Fruit fly (Drosophila melanogaster) whole organism, prepupa: Measurements from ENCODE around the gene Cdc42.

Source experiments
- Blimp-1 ChIP-seq: fragments of 200-800 bp; sonication (Bioruptor generic); optimal IDR thresholded peaks from 3 replicates; lab custom pipeline; 2017; ENCODE audit warnings: missing biosample characterization, missing genetic modification characterization, mild to moderate bottlenecking, moderate library complexity, missing genetic modification reagents
- CG10669 ChIP-seq: fragments of 200-800 bp; sonication (Bioruptor generic); optimal IDR thresholded peaks from 3 replicates; lab custom pipeline; 2018; ENCODE audit warnings: missing biosample characterization, mild to moderate bottlenecking, missing genetic modification characterization, moderate library complexity
- CG11294 ChIP-seq: fragments of 200-800 bp; sonication (Bioruptor generic); IDR thresholded peaks from 2 replicates; pipeline ENCODE4 v1.3.6; 2022; ENCODE audit warnings: missing biosample characterization, missing genetic modification characterization
- CG11762 ChIP-seq: fragments of 200-800 bp; sonication (Bioruptor generic); optimal IDR thresholded peaks from 3 replicates; lab custom pipeline; 2016; ENCODE audit warnings: missing biosample characterization, missing genetic modification characterization; ENCODE audit not compliant: insufficient read depth
- CG11902 ChIP-seq: fragments of 200-800 bp; sonication (Bioruptor generic); optimal IDR thresholded peaks from 3 replicates; lab custom pipeline; 2016; ENCODE audit warnings: missing biosample characterization, missing genetic modification characterization
- CG15336 ChIP-seq: fragments of 200-800 bp; sonication (Bioruptor generic); IDR thresholded peaks from 2 replicates; pipeline ENCODE4 v1.3.6; 2022; ENCODE audit warnings: missing biosample characterization, missing genetic modification characterization
- CG1621 ChIP-seq: fragments of 200-800 bp; sonication (Bioruptor generic); optimal IDR thresholded peaks from 3 replicates; lab custom pipeline; 2018; ENCODE audit warnings: missing biosample characterization, mild to moderate bottlenecking, missing genetic modification characterization
- CG16779 ChIP-seq: fragments of 200-800 bp; sonication (Bioruptor generic); optimal IDR thresholded peaks from 3 replicates; lab custom pipeline; 2017; ENCODE audit warnings: missing biosample characterization, mild to moderate bottlenecking, missing genetic modification characterization
- CG3032 ChIP-seq: fragments of 200-800 bp; optimal IDR thresholded peaks from 2 replicates; lab custom pipeline; 2019; ENCODE audit warnings: missing biosample characterization, mild to moderate bottlenecking, missing genetic modification characterization, moderate library complexity
- CG32006 ChIP-seq: fragments of 200-800 bp; sonication (Bioruptor generic); optimal IDR thresholded peaks from 3 replicates; lab custom pipeline; 2017; ENCODE audit warnings: missing biosample characterization, mild to moderate bottlenecking, missing genetic modification characterization
- CG34406 ChIP-seq: fragments of 200-800 bp; sonication (Bioruptor generic); optimal IDR thresholded peaks from 3 replicates; lab custom pipeline; 2016; ENCODE audit warnings: missing biosample characterization, missing genetic modification characterization
- CG4318 ChIP-seq: fragments of 200-800 bp; sonication (Bioruptor generic); optimal IDR thresholded peaks from 3 replicates; lab custom pipeline; 2017; ENCODE audit warnings: missing biosample characterization, mild to moderate bottlenecking, missing genetic modification characterization
- CG6163 ChIP-seq: fragments of 200-800 bp; sonication (Bioruptor generic); IDR thresholded peaks from 3 replicates; pipeline ENCODE4 v1.3.6; 2022; ENCODE audit warnings: missing biosample characterization, missing genetic modification characterization
- CG6792 ChIP-seq: fragments of 200-800 bp; sonication (Bioruptor generic); optimal IDR thresholded peaks from 3 replicates; lab custom pipeline; 2016; ENCODE audit warnings: missing biosample characterization, missing genetic modification characterization
- CG6854 ChIP-seq: fragments of 200-800 bp; sonication (Bioruptor generic); optimal IDR thresholded peaks from 2 replicates; lab custom pipeline; 2017; ENCODE audit warnings: missing biosample characterization, mild to moderate bottlenecking, missing genetic modification characterization
- CG7368 ChIP-seq: fragments of 200-800 bp; sonication (Bioruptor generic); optimal IDR thresholded peaks from 3 replicates; lab custom pipeline; 2016; ENCODE audit warnings: missing biosample characterization, missing genetic modification characterization
- CG8119 ChIP-seq: fragments of 200-800 bp; sonication (Bioruptor generic); IDR thresholded peaks from 3 replicates; pipeline ENCODE4 v1.3.6; 2022; ENCODE audit warnings: missing biosample characterization, missing genetic modification characterization
- CG8632 ChIP-seq: fragments of 200-800 bp; sonication (Bioruptor generic); optimal IDR thresholded peaks from 3 replicates; lab custom pipeline; 2016; ENCODE audit warnings: missing biosample characterization, missing genetic modification characterization
- CG9139 ChIP-seq: fragments of 200-800 bp; sonication (Bioruptor generic); optimal IDR thresholded peaks from 3 replicates; lab custom pipeline; 2017; ENCODE audit warnings: missing biosample characterization, mild to moderate bottlenecking, missing genetic modification characterization
- Eip75B ChIP-seq: fragments of 200-800 bp; sonication (Bioruptor generic); optimal IDR thresholded peaks from 3 replicates; lab custom pipeline; 2016; ENCODE audit warnings: missing biosample characterization, missing genetic modification characterization
- Eip78C ChIP-seq: fragments of 200-800 bp; sonication (Bioruptor generic); peaks from one replicate; lab custom pipeline; 2016; ENCODE audit warnings: missing biosample characterization, missing genetic modification characterization
- Eip93F ChIP-seq: fragments of 200-800 bp; sonication (Bioruptor generic); optimal IDR thresholded peaks from 2 replicates; lab custom pipeline; 2016; ENCODE audit warnings: missing biosample characterization, mild to moderate bottlenecking, missing genetic modification characterization
- Ets21C ChIP-seq: fragments of 200-800 bp; sonication (Bioruptor generic); optimal IDR thresholded peaks from 3 replicates; lab custom pipeline; 2016; ENCODE audit warnings: missing biosample characterization, missing genetic modification characterization
- Gug ChIP-seq: fragments of 200-800 bp; sonication (Bioruptor generic); IDR thresholded peaks from 2 replicates; pipeline ENCODE4 v1.3.6; 2022; ENCODE audit warnings: missing biosample characterization, missing genetic modification characterization
- Hr38 ChIP-seq: sonication (Bioruptor generic); optimal IDR thresholded peaks from 2 replicates; lab custom pipeline; 2016; ENCODE audit warnings: missing biosample characterization, missing genetic modification characterization
- Hr39 ChIP-seq: fragments of 200-800 bp; sonication (Bioruptor generic); optimal IDR thresholded peaks from 2 replicates; lab custom pipeline; 2016; ENCODE audit warnings: missing biosample characterization, missing genetic modification characterization
- Hr4 ChIP-seq: fragments of 200-800 bp; sonication (Bioruptor generic); optimal IDR thresholded peaks from 3 replicates; lab custom pipeline; 2016; ENCODE audit warnings: missing biosample characterization, missing genetic modification characterization
- Lpt ChIP-seq: fragments of 200-800 bp; sonication (Bioruptor generic); optimal IDR thresholded peaks from 3 replicates; lab custom pipeline; 2016; ENCODE audit warnings: missing biosample characterization, missing genetic modification characterization
- Met ChIP-seq: fragments of 200-800 bp; sonication (Bioruptor generic); optimal IDR thresholded peaks from 3 replicates; lab custom pipeline; 2016; ENCODE audit warnings: missing biosample characterization, missing genetic modification characterization
- OdsH ChIP-seq: fragments of 200-800 bp; sonication (Bioruptor generic); optimal IDR thresholded peaks from 3 replicates; lab custom pipeline; 2016; ENCODE audit warnings: missing biosample characterization, missing genetic modification characterization
- Smox ChIP-seq: fragments of 200-800 bp; sonication (Bioruptor generic); optimal IDR thresholded peaks from 3 replicates; lab custom pipeline; 2016; ENCODE audit warnings: missing biosample characterization, missing genetic modification characterization
- Sox102F ChIP-seq: fragments of 200-800 bp; sonication (Bioruptor generic); optimal IDR thresholded peaks from 2 replicates; lab custom pipeline; 2016; ENCODE audit warnings: missing biosample characterization, mild to moderate bottlenecking, missing genetic modification characterization
- Sox14 ChIP-seq: fragments of 200-800 bp; sonication (Bioruptor generic); optimal IDR thresholded peaks from 3 replicates; lab custom pipeline; 2016; ENCODE audit warnings: missing biosample characterization, missing genetic modification characterization
- Sox15 ChIP-seq: fragments of 200-800 bp; sonication (Bioruptor generic); optimal IDR thresholded peaks from 3 replicates; lab custom pipeline; 2016; ENCODE audit warnings: missing biosample characterization, missing genetic modification characterization
- achi ChIP-seq: fragments of 200-800 bp; sonication (Bioruptor generic); optimal IDR thresholded peaks from 3 replicates; lab custom pipeline; 2016; ENCODE audit warnings: missing biosample characterization, missing genetic modification characterization
- acj6 ChIP-seq: fragments of 200-800 bp; sonication (Bioruptor generic); optimal IDR thresholded peaks from 3 replicates; lab custom pipeline; 2016; ENCODE audit warnings: missing biosample characterization, missing genetic modification characterization
- cyc ChIP-seq: fragments of 200-800 bp; sonication (Bioruptor generic); optimal IDR thresholded peaks from 3 replicates; lab custom pipeline; 2016; ENCODE audit warnings: missing biosample characterization, missing genetic modification characterization
- dac ChIP-seq: fragments of 200-800 bp; sonication (Bioruptor generic); optimal IDR thresholded peaks from 2 replicates; lab custom pipeline; 2017; ENCODE audit warnings: missing biosample characterization, mild to moderate bottlenecking, missing genetic modification characterization
- dsx ChIP-seq: fragments of 200-800 bp; optimal IDR thresholded peaks from 3 replicates; lab custom pipeline; 2019; ENCODE audit warnings: missing biosample characterization, mild to moderate bottlenecking, missing genetic modification characterization, moderate library complexity; ENCODE audit not compliant: poor library complexity, severe bottlenecking
- eg ChIP-seq: fragments of 200-800 bp; sonication (Bioruptor generic); IDR thresholded peaks from 3 replicates; pipeline ENCODE4 v1.3.6; 2022; ENCODE audit warnings: missing biosample characterization, missing genetic modification characterization
- esn ChIP-seq: fragments of 200-800 bp; sonication (Bioruptor generic); optimal IDR thresholded peaks from 2 replicates; lab custom pipeline; 2016; ENCODE audit warnings: missing biosample characterization, mild to moderate bottlenecking, missing genetic modification characterization, moderate library complexity
- lz ChIP-seq: fragments of 200-800 bp; sonication (Bioruptor generic); optimal IDR thresholded peaks from 3 replicates; lab custom pipeline; 2016; ENCODE audit warnings: missing biosample characterization, missing genetic modification characterization
- pdm3 ChIP-seq: fragments of 200-800 bp; sonication (Bioruptor generic); optimal IDR thresholded peaks from 3 replicates; lab custom pipeline; 2016; ENCODE audit warnings: missing biosample characterization, missing genetic modification characterization
- salr ChIP-seq, 2 experiments: fragments of 200-800 bp; sonication (Bioruptor generic); optimal IDR thresholded peaks; 3 replicates each; lab custom pipeline; 2016 to 2018; ENCODE audit warnings: missing biosample characterization in 2 of 2, missing genetic modification characterization in 2 of 2, mild to moderate bottlenecking in 1 of 2
- spab ChIP-seq: fragments of 200-800 bp; sonication (Bioruptor generic); optimal IDR thresholded peaks from 2 replicates; lab custom pipeline; 2017; ENCODE audit warnings: missing biosample characterization, mild to moderate bottlenecking, missing genetic modification characterization, missing genetic modification reagents
- ss ChIP-seq, 2 experiments: fragments of 200-800 bp; sonication (Bioruptor generic); optimal IDR thresholded peaks; 2 replicates in 1 of 2; 3 replicates in 1 of 2; lab custom pipeline; 2017 to 2018; ENCODE audit warnings: mild to moderate bottlenecking in 2 of 2, missing biosample characterization in 2 of 2, missing genetic modification characterization in 2 of 2, moderate library complexity in 1 of 2
- svp ChIP-seq: fragments of 200-800 bp; sonication (Bioruptor generic); peaks from one replicate; lab custom pipeline; 2016; ENCODE audit warnings: missing biosample characterization, missing genetic modification characterization
- topi ChIP-seq: fragments of 200-800 bp; sonication (Bioruptor generic); optimal IDR thresholded peaks from 3 replicates; lab custom pipeline; 2016; ENCODE audit warnings: missing biosample characterization, missing genetic modification characterization

Gene Cdc42

DNA sequence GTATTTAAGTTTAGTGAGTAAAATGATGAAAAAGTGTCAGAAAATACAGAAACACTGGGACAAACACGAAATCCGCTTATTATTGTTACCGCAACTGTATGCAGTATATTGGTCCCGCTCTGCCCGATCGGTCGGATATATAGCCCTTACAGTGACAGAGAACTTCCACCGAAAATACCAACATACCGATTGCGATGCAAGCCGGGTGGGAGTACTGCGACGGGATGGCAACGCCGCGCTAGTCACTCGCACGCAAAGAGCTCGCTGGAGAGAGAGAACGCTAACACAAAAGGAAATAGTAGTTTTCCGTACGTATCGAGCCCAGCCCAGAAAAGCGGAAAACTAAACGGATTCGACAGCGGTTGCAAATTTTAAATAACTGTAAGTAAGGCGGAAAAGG is at the start of gene Cdc42:
Gene Cdc42, plus strand, starts transcription at position 247 of the 400 bp plus-strand sequence.
- TF ChIP-seq CG1621 (tag; lab: Kevin White, UChicago) = peak; percentile 35
- TF ChIP-seq CG6163 (GFP tag; lab: Robert Waterston, UW) = 0 out of 3 replicates have a peak, but pooled peaks have one; percentile 32
- TF ChIP-seq Sox102F (GFP tag; lab: Kevin White, UChicago) = no peak
- no peak for TF ChIP-seq CG7368
- TF ChIP-seq, all 60 proteins: peak for 2

DNA sequence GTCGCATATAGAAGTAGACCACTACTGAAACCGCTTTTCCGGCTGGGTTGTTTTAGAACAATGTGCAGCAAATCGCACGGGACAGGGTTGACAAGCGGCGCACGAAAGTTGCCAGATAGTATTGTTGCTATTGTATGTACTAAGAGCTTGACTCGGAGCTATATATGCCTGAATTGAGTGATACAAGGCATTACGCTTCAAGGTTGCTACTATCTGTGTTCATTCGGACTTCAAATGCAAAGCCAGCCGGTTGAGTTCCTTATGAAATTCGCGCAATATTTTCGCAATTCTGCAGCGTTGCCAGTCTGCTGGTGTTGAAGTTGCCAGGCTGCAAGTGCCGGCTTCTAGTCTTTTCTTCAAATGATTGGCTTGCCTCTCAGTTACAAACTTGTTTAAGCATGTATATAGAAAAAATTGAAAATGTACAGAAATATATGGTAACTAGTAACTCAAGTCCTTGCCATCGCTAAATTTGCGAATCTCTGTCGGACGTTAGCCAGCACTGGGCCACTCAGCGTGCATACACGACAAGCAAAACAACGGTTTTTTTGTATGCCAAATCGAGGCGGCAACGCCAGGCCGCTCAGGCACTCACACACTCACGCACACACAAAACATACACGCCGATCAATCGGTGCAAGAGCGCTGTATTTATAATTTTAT is 45.0 kb upstream of the Cdc42 start, which contains the start of the genes Ranbp21 and Elys:
Gene Ranbp21, minus strand, starts transcription at position 513 of the 663 bp plus-strand sequence.
Gene Elys, plus strand, starts transcription at position 549 of the 663 bp plus-strand sequence.
- no peak for TF ChIP-seq CG6792 (GFP tag; lab: Kevin White, UChicago)
- no peak for TF ChIP-seq acj6
- no peak for TF ChIP-seq CG8119 (GFP tag; lab: Robert Waterston, UW)
- TF ChIP-seq esn = peak; percentile 58
- no peak for TF ChIP-seq CG4318 (GFP tag; lab: Kevin White, UChicago)
- no peak for TF ChIP-seq topi
- peak; percentile 76 for TF ChIP-seq Hr39 (GFP tag; lab: Kevin White, UChicago)
- TF ChIP-seq Blimp-1 (GFP tag; lab: Kevin White, UChicago) = no peak
- peak; percentile 43 for TF ChIP-seq CG3032 (tag; lab: Kevin White, UChicago)
- TF ChIP-seq CG16779 (tag; lab: Kevin White, UChicago) = no peak
- peak; percentile 13 for TF ChIP-seq Lpt (GFP tag; lab: Kevin White, UChicago)
- peak; percentile 56 for TF ChIP-seq Ets21C (GFP tag; lab: Kevin White, UChicago)
- TF ChIP-seq Smox = no peak
- TF ChIP-seq spab = no peak
- peak; percentile 68 for TF ChIP-seq lz (GFP tag; lab: Kevin White, UChicago)
- no peak for TF ChIP-seq dac
- TF ChIP-seq salr (GFP tag; optimal IDR thresholded peaks at IDR 0.05; lab: Kevin White, UChicago) = no peak
- no peak for TF ChIP-seq Met (GFP tag; lab: Kevin White, UChicago)
- peak; percentile 55 for TF ChIP-seq Sox15
- TF ChIP-seq CG32006 = no peak
- peak; percentile 71 for TF ChIP-seq cyc (GFP tag; lab: Kevin White, UChicago)
- TF ChIP-seq Gug = 0 out of 2 replicates have a peak, but pooled peaks have one; percentile 32
- no peak for TF ChIP-seq CG15336 (GFP tag; lab: Robert Waterston, UW)
- TF ChIP-seq Hr38 (GFP tag; lab: Kevin White, UChicago) = no peak
- no peak for TF ChIP-seq Hr4
- TF ChIP-seq Sox14 = peak; percentile 74
- TF ChIP-seq CG6163 (GFP tag; lab: Robert Waterston, UW) = peak; percentile 66; the same call in 2 of the 3 replicates
- TF ChIP-seq ss (GFP tag; optimal IDR thresholded peaks at IDR 0.05; lab: Kevin White, UChicago) = no peak
- TF ChIP-seq CG9139 (GFP tag; lab: Kevin White, UChicago) = no peak
- TF ChIP-seq CG11294 (GFP tag; lab: Robert Waterston, UW) = no peak
- TF ChIP-seq CG11762 (GFP tag; lab: Kevin White, UChicago) = no peak
- TF ChIP-seq Eip78C (GFP tag; lab: Kevin White, UChicago) = peak; percentile 77
- no peak for TF ChIP-seq Sox102F (GFP tag; lab: Kevin White, UChicago)
- peak; percentile 3 for TF ChIP-seq CG34406 (GFP tag; lab: Kevin White, UChicago)
- no peak for TF ChIP-seq Eip93F (GFP tag; lab: Kevin White, UChicago)
- TF ChIP-seq CG10669 (GFP tag; lab: Kevin White, UChicago) = no peak
- TF ChIP-seq CG6854 (GFP tag; lab: Kevin White, UChicago) = no peak
- no peak for TF ChIP-seq pdm3 (GFP tag; lab: Kevin White, UChicago)
- TF ChIP-seq Eip75B (GFP tag; lab: Kevin White, UChicago) = no peak
- TF ChIP-seq OdsH (GFP tag; lab: Kevin White, UChicago) = no peak
- TF ChIP-seq achi = no peak
- TF ChIP-seq CG8632 (GFP tag; lab: Kevin White, UChicago) = no peak
- TF ChIP-seq eg (GFP tag; lab: Robert Waterston, UW) = peak; percentile 33; the same call in 1 of the 3 replicates
- no peak for TF ChIP-seq dsx (GFP tag; lab: Kevin White, UChicago)
- no peak for TF ChIP-seq CG7368
- TF ChIP-seq svp (GFP tag; lab: Kevin White, UChicago) = no peak
- TF ChIP-seq CG11902 = no peak
- peak; percentile 5 for TF ChIP-seq CG1621 (tag; lab: Kevin White, UChicago)
